Worm (Caenorhabditis elegans): ENCODE results near the gene mbk-1.

The mbk-1 gene

DNA sequence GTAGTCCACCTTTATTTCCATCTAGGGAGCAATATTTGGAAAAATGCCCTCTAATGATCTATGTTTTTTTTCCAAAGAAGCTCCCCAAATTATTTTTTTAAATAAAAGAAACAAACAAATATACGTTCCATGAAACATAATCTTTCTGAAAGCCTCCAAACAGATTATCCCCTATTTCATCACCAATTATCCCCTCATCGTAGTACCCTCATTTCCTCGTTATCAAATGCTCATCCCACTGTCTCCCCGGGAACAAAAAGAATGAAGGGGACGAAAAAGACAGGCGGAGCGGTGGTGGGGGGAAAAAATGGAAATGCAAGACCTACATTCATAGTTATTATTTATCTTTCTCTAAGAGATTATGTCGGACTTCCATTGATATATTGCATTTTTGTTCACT is 26.9 kb downstream of the mbk-1 start:
- TF ChIP-seq mab-5 (tag; optimal IDR thresholded peaks at IDR 0.05) (no peak), drap-1 (GFP tag; optimal IDR thresholded peaks at IDR 0.05) (no peak), cnd-1 (tag; optimal IDR thresholded peaks at IDR 0.05) (no peak), bed-3 (GFP tag; optimal IDR thresholded peaks at IDR 0.05) (no peak), blmp-1 (tag; optimal IDR thresholded peaks at IDR 0.05) (no peak), nhr-12 (tag; optimal IDR thresholded peaks at IDR 0.05) (no peak), lsy-2 (tag; optimal IDR thresholded peaks at IDR 0.05) (no peak), nhr-237 (tag; optimal IDR thresholded peaks at IDR 0.05) (no peak), lin-13 (tag; optimal IDR thresholded peaks at IDR 0.05) (no peak), M03D4.4 (tag; optimal IDR thresholded peaks at IDR 0.05) (no peak), ceh-83 (GFP tag; optimal IDR thresholded peaks at IDR 0.05) (no peak), sptf-1 (tag; optimal IDR thresholded peaks at IDR 0.05) (no peak), ceh-43 (GFP tag; optimal IDR thresholded peaks at IDR 0.05) (no peak), ham-2 (GFP tag; optimal IDR thresholded peaks at IDR 0.05) (no peak), nhr-76 (tag; optimal IDR thresholded peaks at IDR 0.05) (no peak), nhr-28 (tag; optimal IDR thresholded peaks at IDR 0.05) (no peak), ceh-39 (tag; optimal IDR thresholded peaks at IDR 0.05) (no peak), ztf-11 (tag; optimal IDR thresholded peaks at IDR 0.05) (no peak), ces-1 (GFP tag; optimal IDR thresholded peaks at IDR 0.05) (no peak)

DNA sequence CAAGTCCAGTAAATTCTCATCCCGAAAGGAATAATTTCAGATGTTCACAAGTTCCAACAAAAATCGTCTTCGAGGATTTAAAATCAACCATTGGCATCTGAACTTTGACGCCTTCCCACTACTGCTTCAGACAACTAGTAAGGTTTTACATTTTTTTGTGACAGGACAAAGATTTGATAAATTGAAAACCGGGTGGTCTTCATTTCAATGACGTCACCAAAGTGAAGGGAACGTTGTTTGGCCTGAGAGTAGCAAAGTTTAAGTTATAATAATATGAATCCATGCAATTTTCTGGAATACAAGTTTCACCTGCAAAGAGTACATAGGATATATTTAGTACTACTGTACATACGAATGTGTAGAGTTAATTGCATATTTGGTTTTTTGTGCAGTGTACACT is 30.2 kb downstream of the mbk-1 start:
- TF ChIP-seq bed-3 (GFP tag; optimal IDR thresholded peaks at IDR 0.05) = no peak

ce11 chrX:14793198-14793747 is 31.1 kb downstream of the mbk-1 start, which contains the start of gene sprr-2:
TSS of gene sprr-2 (plus strand) at chrX:14793445.
- TF ChIP-seq mab-5 (tag; optimal IDR thresholded peaks at IDR 0.05) (no peak), cnd-1 (tag; optimal IDR thresholded peaks at IDR 0.05) (no peak), blmp-1 (tag; optimal IDR thresholded peaks at IDR 0.05) (no peak), elt-3 (tag; optimal IDR thresholded peaks at IDR 0.05) (peak; percentile 51), mep-1 (tag; optimal IDR thresholded peaks at IDR 0.05) (no peak), drap-1 (GFP tag; optimal IDR thresholded peaks at IDR 0.05) (no peak), pha-4 (tag; optimal IDR thresholded peaks at IDR 0.05) (no peak)

ce11 chrX:14792315-14793197 is 31.8 kb downstream of the mbk-1 start:
- TF ChIP-seq ces-1 (GFP tag; optimal IDR thresholded peaks at IDR 0.05) = no peak
- no peak for TF ChIP-seq ceh-39 (tag; optimal IDR thresholded peaks at IDR 0.05)
- no peak for TF ChIP-seq snpc-4 (tag; optimal IDR thresholded peaks at IDR 0.05)
- TF ChIP-seq unc-39 (tag; optimal IDR thresholded peaks at IDR 0.05) = no peak
- no peak for TF ChIP-seq M03D4.4 (tag; optimal IDR thresholded peaks at IDR 0.05)
- TF ChIP-seq mls-2 (tag; optimal IDR thresholded peaks at IDR 0.05) = no peak

DNA sequence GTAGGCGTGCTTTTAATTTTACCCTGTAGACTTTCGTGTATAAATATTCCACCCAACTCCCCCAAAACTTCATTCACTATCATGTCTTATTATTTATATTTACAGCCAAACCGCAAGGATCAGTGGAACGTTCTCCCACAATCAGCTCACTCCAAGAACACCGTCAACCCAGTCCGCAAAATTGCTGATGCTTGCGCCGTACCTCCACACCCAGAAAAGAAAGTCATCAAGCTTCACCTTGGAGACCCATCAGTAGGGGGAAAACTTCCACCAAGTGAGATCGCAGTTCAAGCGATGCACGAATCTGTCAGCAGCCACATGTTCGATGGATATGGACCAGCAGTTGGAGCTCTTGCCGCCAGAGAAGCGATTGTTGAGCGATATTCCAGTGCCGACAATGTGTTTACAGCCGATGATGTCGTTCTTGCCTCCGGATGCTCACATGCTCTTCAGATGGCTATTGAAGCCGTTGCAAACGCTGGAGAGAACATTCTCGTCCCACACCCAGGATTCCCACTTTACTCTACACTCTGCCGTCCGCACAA is 33.1 kb downstream of the mbk-1 start:
- TF ChIP-seq unc-120 (tag; optimal IDR thresholded peaks at IDR 0.05; ENCODE audit: poor library complexity, severe bottlenecking) (no peak), ztf-11 (tag; optimal IDR thresholded peaks at IDR 0.05) (no peak), zip-8 (tag; optimal IDR thresholded peaks at IDR 0.05) (no peak), sptf-1 (tag; optimal IDR thresholded peaks at IDR 0.05) (no peak), nhr-2 (tag; optimal IDR thresholded peaks at IDR 0.05) (no peak), ceh-39 (tag; optimal IDR thresholded peaks at IDR 0.05) (no peak), lsy-2 (tag; optimal IDR thresholded peaks at IDR 0.05) (no peak), flh-1 (GFP tag; optimal IDR thresholded peaks at IDR 0.05) (no peak), unc-39 (tag; optimal IDR thresholded peaks at IDR 0.05) (no peak), tbx-8 (GFP tag; optimal IDR thresholded peaks at IDR 0.05) (no peak), nhr-28 (tag; optimal IDR thresholded peaks at IDR 0.05) (no peak), lin-32 (GFP tag; optimal IDR thresholded peaks at IDR 0.05) (no peak), mls-2 (tag; optimal IDR thresholded peaks at IDR 0.05) (no peak), mep-1 (tag; optimal IDR thresholded peaks at IDR 0.05) (no peak)
